Worm (Caenorhabditis elegans): ENCODE measurements around the gene F37C4.8.

DNA sequence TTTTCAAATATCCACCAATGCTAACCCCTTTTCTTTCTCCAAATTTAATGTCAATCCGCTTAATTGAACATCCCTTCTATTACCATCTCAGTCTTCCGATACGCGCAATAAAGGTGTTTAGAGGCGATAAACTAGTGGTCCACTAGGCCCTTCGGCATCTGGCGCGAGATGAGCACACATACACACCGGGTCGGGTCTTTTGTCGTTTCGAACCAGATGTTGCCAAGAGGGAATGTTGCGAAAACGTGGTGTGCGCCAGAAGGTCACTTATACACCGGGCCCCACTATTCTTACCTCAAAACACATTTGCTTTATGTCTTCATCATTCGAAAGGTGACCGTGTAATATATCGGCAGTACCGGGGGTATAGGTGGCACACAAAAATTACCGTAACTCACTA is 37.0 kb downstream of the F37C4.8 start:
- TF ChIP-seq T22C8.4 (GFP tag; IDR thresholded peaks at IDR 0.05) (peak; percentile 23; the same call in 1 of the 2 replicates), ztf-23 (GFP tag; IDR thresholded peaks at IDR 0.05) (no peak), flt-1 (GFP tag; IDR thresholded peaks at IDR 0.05) (no peak), med-1 (GFP tag; optimal IDR thresholded peaks at IDR 0.05; ENCODE audit: insufficient read depth) (no peak), tab-1 (GFP tag; IDR thresholded peaks at IDR 0.05) (no peak)
